Worm (Caenorhabditis elegans) whole organism, L4 larva: ENCODE measurements around the gene ttr-20.

Experiments used
- D1046.2 ChIP-seq: fragments of 200-800 bp; sonication (Bioruptor generic); IDR thresholded peaks from 2 replicates; pipeline ENCODE4 v1.3.6; 2022; ENCODE audit warnings: missing genetic modification characterization, missing compliant biosample characterization
- F26F4.8 ChIP-seq: fragments of 200-800 bp; sonication (Bioruptor generic); conservative IDR thresholded peaks from 2 replicates; pipeline ENCODE4 v1.3.6; 2022; ENCODE audit warnings: missing genetic modification characterization, missing compliant biosample characterization
- F37D6.2 ChIP-seq: sonication (generic microtip); optimal IDR thresholded peaks from 2 replicates; lab custom pipeline; 2016; ENCODE audit warnings: mild to moderate bottlenecking, missing genetic modification characterization, missing compliant biosample characterization
- T26A8.4 ChIP-seq: fragments of 200-800 bp; sonication (Bioruptor generic); IDR thresholded peaks from 2 replicates; pipeline ENCODE4 v1.3.6; 2022; ENCODE audit warnings: missing genetic modification characterization, missing compliant biosample characterization
- ceh-28 ChIP-seq: fragments of 150-350 bp; optimal IDR thresholded peaks from 2 replicates; lab custom pipeline; 2014; ENCODE audit warnings: missing biosample characterization, missing genetic modification reagents, missing genetic modification characterization
- ceh-62 ChIP-seq: sonication (generic microtip); optimal IDR thresholded peaks from 2 replicates; lab custom pipeline; 2017; ENCODE audit warnings: missing biosample characterization, missing genetic modification characterization
- ctbp-1 ChIP-seq: fragments of 200-800 bp; sonication (Bioruptor generic); IDR thresholded peaks from 2 replicates; pipeline ENCODE4 v1.3.6; 2022; ENCODE audit warnings: missing genetic modification reagents, missing genetic modification characterization, missing compliant biosample characterization
- daf-16 ChIP-seq, 3 experiments: sonication (generic microtip); optimal IDR thresholded peaks; 2 replicates each; lab custom pipeline; 2016 to 2017; ENCODE audit warnings: missing genetic modification characterization in 3 of 3, missing genetic modification reagents in 3 of 3, mild to moderate bottlenecking in 2 of 3, missing compliant biosample characterization in 2 of 3, missing biosample characterization in 1 of 3, moderate library complexity in 1 of 3
- dmd-6 ChIP-seq: fragments of 200-800 bp; sonication (Bioruptor generic); IDR thresholded peaks from 2 replicates; pipeline ENCODE4 v1.3.6; 2022; ENCODE audit warnings: missing genetic modification reagents, missing genetic modification characterization, missing compliant biosample characterization
- dmd-9 ChIP-seq: fragments of 200-800 bp; sonication (Bioruptor generic); IDR thresholded peaks from 2 replicates; pipeline ENCODE4 v1.3.6; 2022; ENCODE audit warnings: missing genetic modification reagents, missing genetic modification characterization, missing compliant biosample characterization
- duxl-1 ChIP-seq: sonication (generic microtip); optimal IDR thresholded peaks from 2 replicates; lab custom pipeline; 2016; ENCODE audit warnings: mild to moderate bottlenecking, missing genetic modification characterization, moderate library complexity, missing compliant biosample characterization; ENCODE audit not compliant: poor library complexity
- egl-27 ChIP-seq: sonication (generic microtip); optimal IDR thresholded peaks from 3 replicates; lab custom pipeline; 2017; ENCODE audit warnings: missing biosample characterization, missing genetic modification reagents, missing genetic modification characterization
- fos-1 ChIP-seq: fragments of 150-350 bp; optimal IDR thresholded peaks from 2 replicates; lab custom pipeline; 2014; ENCODE audit warnings: missing biosample characterization, missing genetic modification characterization
- hif-1 ChIP-seq, 2 experiments: sonication (generic microtip); optimal IDR thresholded peaks; 2 replicates each; lab custom pipeline; 2016 to 2017; ENCODE audit warnings: missing compliant biosample characterization in 2 of 2, missing genetic modification characterization in 2 of 2, missing genetic modification reagents in 2 of 2, missing genotype in 2 of 2, mild to moderate bottlenecking in 1 of 2
- hlh-11 ChIP-seq: fragments of 200-800 bp; sonication (Bioruptor generic); optimal IDR thresholded peaks from 2 replicates; lab custom pipeline; 2018; ENCODE audit warnings: mild to moderate bottlenecking, missing genetic modification characterization, missing compliant biosample characterization
- hlh-30 ChIP-seq: sonication (generic microtip); optimal IDR thresholded peaks from 2 replicates; lab custom pipeline; 2017; ENCODE audit warnings: antibody characterized with exemption, mild to moderate bottlenecking, missing genetic modification characterization, missing compliant biosample characterization; ENCODE audit not compliant: insufficient read depth
- hmg-1.1 ChIP-seq: fragments of 200-800 bp; sonication (Bioruptor generic); IDR thresholded peaks from 2 replicates; pipeline ENCODE4 v1.3.6; 2022; ENCODE audit warnings: missing genetic modification reagents, missing genetic modification characterization, missing compliant biosample characterization
- jun-1 ChIP-seq: fragments of 150-350 bp; optimal IDR thresholded peaks from 2 replicates; lab custom pipeline; 2014; ENCODE audit warnings: missing biosample characterization, missing genetic modification reagents, missing genetic modification characterization
- lim-7 ChIP-seq: fragments of 200-800 bp; sonication (Bioruptor generic); IDR thresholded peaks from 2 replicates; pipeline ENCODE4 v1.3.6; 2022; ENCODE audit warnings: missing genetic modification characterization, missing compliant biosample characterization
- lin-13 ChIP-seq: fragments of 150-350 bp; optimal IDR thresholded peaks from 2 replicates; lab custom pipeline; 2014; ENCODE audit warnings: missing biosample characterization, missing genetic modification reagents, missing genetic modification characterization
- lin-15B ChIP-seq: fragments of 150-350 bp; sonication (generic microtip); optimal IDR thresholded peaks from 3 replicates; lab custom pipeline; 2014; ENCODE audit warnings: missing biosample characterization, missing genetic modification characterization
- lin-29 ChIP-seq: fragments of 200-800 bp; sonication (Bioruptor generic); IDR thresholded peaks from 2 replicates; pipeline ENCODE4 v1.3.6; 2022; ENCODE audit warnings: missing genetic modification reagents, missing genetic modification characterization, missing compliant biosample characterization
- lin-38 ChIP-seq: fragments of 200-800 bp; sonication (Bioruptor generic); IDR thresholded peaks from 2 replicates; pipeline ENCODE4 v1.3.6; 2022; ENCODE audit warnings: missing genetic modification reagents, missing genetic modification characterization, missing compliant biosample characterization
- lsy-2 ChIP-seq, 2 experiments: fragments of 150-350 bp in 1 of 2; sonication (generic microtip) in 1 of 2; optimal IDR thresholded peaks; 2 replicates each; lab custom pipeline; 2014 to 2017; ENCODE audit warnings: missing biosample characterization in 2 of 2, missing genetic modification characterization in 2 of 2
- mdl-1 ChIP-seq, 2 experiments: fragments of 150-350 bp in 1 of 2; sonication (generic microtip) in 1 of 2; optimal IDR thresholded peaks; 2 replicates each; lab custom pipeline; 2014 to 2017; ENCODE audit warnings: missing biosample characterization in 2 of 2, missing genetic modification characterization in 2 of 2
- mep-1 ChIP-seq: fragments of 150-350 bp; sonication (generic microtip); optimal IDR thresholded peaks from 3 replicates; lab custom pipeline; 2014; ENCODE audit warnings: missing biosample characterization, missing genetic modification characterization
- mes-2 ChIP-seq: sonication (generic microtip); optimal IDR thresholded peaks from 2 replicates; lab custom pipeline; 2016; ENCODE audit warnings: missing genotype, mild to moderate bottlenecking, missing genetic modification characterization, missing compliant biosample characterization; ENCODE audit not compliant: poor library complexity, severe bottlenecking
- mxl-3 ChIP-seq: fragments of 200-800 bp; sonication (Bioruptor generic); optimal IDR thresholded peaks from 2 replicates; lab custom pipeline; 2018; ENCODE audit warnings: mild to moderate bottlenecking, missing genetic modification characterization, missing compliant biosample characterization
- nhr-102 ChIP-seq: sonication (generic microtip); optimal IDR thresholded peaks from 2 replicates; lab custom pipeline; 2016; ENCODE audit warnings: mild to moderate bottlenecking, missing genetic modification characterization, moderate library complexity, missing compliant biosample characterization
- nhr-111 ChIP-seq: fragments of 200-800 bp; sonication (Bioruptor generic); optimal IDR thresholded peaks from 2 replicates; lab custom pipeline; 2018; ENCODE audit warnings: mild to moderate bottlenecking, missing genetic modification characterization, missing compliant biosample characterization
- nhr-28 ChIP-seq: fragments of 150-350 bp; optimal IDR thresholded peaks from 2 replicates; lab custom pipeline; 2014; ENCODE audit warnings: missing biosample characterization, missing genetic modification characterization
- nhr-42 ChIP-seq: fragments of 200-800 bp; sonication (Bioruptor generic); IDR thresholded peaks from 2 replicates; pipeline ENCODE4 v1.3.6; 2022; ENCODE audit warnings: missing genetic modification characterization, missing compliant biosample characterization
- nhr-48 ChIP-seq: sonication (generic microtip); optimal IDR thresholded peaks from 2 replicates; lab custom pipeline; 2016; ENCODE audit warnings: mild to moderate bottlenecking, missing genetic modification characterization, missing compliant biosample characterization
- nhr-6 ChIP-seq: fragments of 150-350 bp; optimal IDR thresholded peaks from 2 replicates; lab custom pipeline; 2014; ENCODE audit warnings: missing biosample characterization, missing genetic modification characterization
- nhr-76 ChIP-seq: fragments of 150-350 bp; optimal IDR thresholded peaks from 2 replicates; lab custom pipeline; 2014; ENCODE audit warnings: missing biosample characterization, missing genetic modification characterization
- nhr-77 ChIP-seq: fragments of 150-350 bp; optimal IDR thresholded peaks from 2 replicates; lab custom pipeline; 2014; ENCODE audit warnings: missing biosample characterization, missing genetic modification characterization
- pha-4 ChIP-seq, 2 experiments: fragments of 150-350 bp in 1 of 2; fragments of 200-800 bp in 1 of 2; sonication (Bioruptor generic) in 1 of 2; IDR thresholded peaks in 1 of 2; optimal IDR thresholded peaks in 1 of 2; 2 replicates each; pipeline versions ENCODE4 v1.3.6 to Lab custom; 2014 to 2022; ENCODE audit warnings: missing genetic modification characterization in 2 of 2, missing genetic modification reagents in 2 of 2, missing biosample characterization in 1 of 2, missing compliant biosample characterization in 1 of 2
- php-3 ChIP-seq: fragments of 200-800 bp; sonication (Bioruptor generic); IDR thresholded peaks from 2 replicates; pipeline ENCODE4 v1.3.6; 2022; ENCODE audit warnings: missing genetic modification reagents, missing genetic modification characterization, missing compliant biosample characterization
- pqm-1 ChIP-seq: sonication (generic microtip); optimal IDR thresholded peaks from 2 replicates; lab custom pipeline; 2017; ENCODE audit warnings: missing biosample characterization, missing genetic modification characterization
- rbr-2 ChIP-seq: sonication (generic microtip); optimal IDR thresholded peaks from 2 replicates; lab custom pipeline; 2016; ENCODE audit warnings: missing genotype, missing genetic modification characterization, missing compliant biosample characterization
- sdz-12 ChIP-seq: fragments of 200-800 bp; sonication (Bioruptor generic); optimal IDR thresholded peaks from 2 replicates; lab custom pipeline; 2018; ENCODE audit warnings: mild to moderate bottlenecking, missing genetic modification characterization, missing compliant biosample characterization
- set-16 ChIP-seq: fragments of 200-800 bp; sonication (Bioruptor generic); IDR thresholded peaks from 2 replicates; pipeline ENCODE4 v1.3.6; 2022; ENCODE audit warnings: missing genetic modification reagents, missing genetic modification characterization, missing compliant biosample characterization
- snpc-1.2 ChIP-seq: fragments of 200-800 bp; sonication (Bioruptor generic); IDR thresholded peaks from 2 replicates; pipeline ENCODE4 v1.3.6; 2022; ENCODE audit warnings: missing genetic modification reagents, missing genetic modification characterization, missing compliant biosample characterization
- spr-3 ChIP-seq: fragments of 200-800 bp; sonication (Bioruptor generic); optimal IDR thresholded peaks from 2 replicates; lab custom pipeline; 2018; ENCODE audit warnings: mild to moderate bottlenecking, missing genetic modification characterization, missing compliant biosample characterization
- unc-62 ChIP-seq, 3 experiments: fragments of 150-350 bp in 1 of 3; sonication (generic microtip); optimal IDR thresholded peaks in 2 of 3; peaks in 1 of 3; 1 replicate in 1 of 3; 2 replicates in 2 of 3; lab custom pipeline; 2014 to 2017; ENCODE audit warnings: missing biosample characterization in 3 of 3, missing genetic modification characterization in 3 of 3, missing genetic modification reagents in 3 of 3, missing genotype in 1 of 3
- zfp-3 ChIP-seq: fragments of 200-800 bp; sonication (Bioruptor generic); conservative IDR thresholded peaks from 2 replicates; pipeline ENCODE4 v1.3.6; 2022; ENCODE audit warnings: missing genetic modification reagents, missing genetic modification characterization, missing compliant biosample characterization
- ztf-11 ChIP-seq: fragments of 150-350 bp; optimal IDR thresholded peaks from 2 replicates; lab custom pipeline; 2014; ENCODE audit warnings: missing biosample characterization, missing genetic modification characterization

Gene ttr-20

ce11 chrIV:4210868-4211267 is 35.7 kb upstream of the ttr-20 start:
- TF ChIP-seq ceh-28 (no peak), T26A8.4 (GFP tag; lab: Robert Waterston, UW) (no peak), mdl-1 (tag; optimal IDR thresholded peaks at IDR 0.05; lab: Kevin White, UChicago) (peak; percentile 33 to 67), rbr-2 (tag; lab: Kevin White, UChicago) (peak; percentile 44), spr-3 (no peak), set-16 (GFP tag; lab: Robert Waterston, UW) (peak; percentile 74), snpc-1.2 (GFP tag; lab: Robert Waterston, UW) (no peak), F37D6.2 (tag; lab: Kevin White, UChicago) (no peak), lin-15B (tag; lab: Kevin White, UChicago) (no peak), nhr-28 (tag; lab: Kevin White, UChicago) (no peak), mes-2 (peak; percentile 12), lsy-2 (tag; optimal IDR thresholded peaks at IDR 0.05; lab: Kevin White, UChicago) (peak in 1 of 2 experiments; percentile 5), hmg-1.1 (GFP tag; lab: Robert Waterston, UW) (no peak), zfp-3 (GFP tag; lab: Robert Waterston, UW) (no peak), duxl-1 (no peak), pqm-1 (no peak), ctbp-1 (GFP tag; lab: Robert Waterston, UW) (0 out of 2 replicates have a peak, but pooled peaks have one; percentile 20), egl-27 (tag; lab: Kevin White, UChicago) (no peak), hlh-11 (tag; lab: Kevin White, UChicago) (peak; percentile 2), lim-7 (GFP tag; lab: Robert Waterston, UW) (no peak), unc-62 (GFP tag; optimal IDR thresholded peaks at IDR 0.05 in 1 of 2; lab: Kevin White, UChicago) (peak in 1 of 2 experiments; percentile 78), unc-62 (tag; optimal IDR thresholded peaks at IDR 0.05; lab: Kevin White, UChicago) (no peak)

DNA sequence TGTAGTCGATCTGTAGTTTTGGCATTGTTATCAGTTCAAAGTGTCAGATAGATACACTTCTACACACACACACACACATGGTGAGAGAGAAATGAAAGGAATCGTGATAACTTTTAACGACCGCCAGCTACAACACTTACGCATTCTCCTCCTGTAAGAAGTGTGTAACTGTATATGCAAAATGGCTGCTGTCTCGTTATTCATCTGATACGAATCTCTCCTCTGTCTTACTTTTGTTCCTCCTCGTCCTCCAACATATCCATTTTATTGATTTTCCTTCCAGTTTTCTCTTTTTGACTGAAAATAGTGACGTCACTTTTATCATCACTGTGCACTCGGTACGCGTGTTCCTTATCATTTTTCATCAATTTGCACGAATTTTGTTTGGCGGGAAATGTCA is 33.9 kb upstream of the ttr-20 start:
- TF ChIP-seq nhr-76 (no peak), hlh-11 (tag; lab: Kevin White, UChicago) (peak; percentile 51), nhr-28 (tag; lab: Kevin White, UChicago) (peak; percentile 100), dmd-6 (GFP tag; lab: Robert Waterston, UW) (peak; percentile 70), sdz-12 (GFP tag; lab: Kevin White, UChicago) (no peak), jun-1 (tag; lab: Kevin White, UChicago) (no peak), D1046.2 (no peak), mep-1 (tag; lab: Kevin White, UChicago) (peak; percentile 0), dmd-9 (GFP tag; lab: Robert Waterston, UW) (no peak), nhr-111 (GFP tag; lab: Kevin White, UChicago) (no peak), daf-16 (GFP tag; optimal IDR thresholded peaks at IDR 0.05; lab: Kevin White, UChicago) (no peak), daf-16 (tag; optimal IDR thresholded peaks at IDR 0.05; lab: Kevin White, UChicago) (peak; percentile 48), hif-1 (tag; optimal IDR thresholded peaks at IDR 0.05; lab: Kevin White, UChicago) (peak in 1 of 2 experiments; percentile 24), nhr-6 (tag; lab: Kevin White, UChicago) (no peak), hlh-30 (tag; lab: Kevin White, UChicago) (peak; percentile 34), ceh-62 (tag; lab: Kevin White, UChicago) (no peak), lsy-2 (tag; optimal IDR thresholded peaks at IDR 0.05; lab: Kevin White, UChicago) (peak in 1 of 2 experiments; percentile 6), fos-1 (tag; lab: Kevin White, UChicago) (no peak), ztf-11 (tag; lab: Kevin White, UChicago) (no peak), ctbp-1 (GFP tag; lab: Robert Waterston, UW) (no peak), F26F4.8 (no peak), nhr-42 (GFP tag; lab: Robert Waterston, UW) (no peak), lin-29 (GFP tag; lab: Robert Waterston, UW) (no peak), lin-13 (GFP tag; lab: Kevin White, UChicago) (peak; percentile 50), pha-4 (GFP tag; IDR thresholded peaks at IDR 0.05; lab: Robert Waterston, UW) (no peak), pha-4 (tag; optimal IDR thresholded peaks at IDR 0.05; lab: Kevin White, UChicago) (no peak), mxl-3 (peak; percentile 45), pqm-1 (peak; percentile 44), nhr-77 (tag; lab: Kevin White, UChicago) (peak; percentile 40), unc-62 (GFP tag; optimal IDR thresholded peaks at IDR 0.05 in 1 of 2; lab: Kevin White, UChicago) (peak in 1 of 2 experiments; percentile 74), unc-62 (tag; optimal IDR thresholded peaks at IDR 0.05; lab: Kevin White, UChicago) (no peak), lin-38 (GFP tag; lab: Robert Waterston, UW) (no peak), php-3 (GFP tag; lab: Robert Waterston, UW) (peak; percentile 43; the same call in 1 of the 2 replicates), nhr-48 (tag; lab: Kevin White, UChicago) (peak; percentile 78), mdl-1 (tag; optimal IDR thresholded peaks at IDR 0.05; lab: Kevin White, UChicago) (peak in 1 of 2 experiments; percentile 61), nhr-102 (tag; lab: Kevin White, UChicago) (peak; percentile 25)
